Worm (Caenorhabditis elegans) whole organism, young adult: Measurements from ENCODE around the gene ZK1307.2.
A peak's percentile ranks its signal among the peaks of the same experiment; 100 is the strongest.

Experiments used
- B0035.1 ChIP-seq: sonication (generic microtip); optimal IDR thresholded peaks from 2 replicates; lab custom pipeline; 2016; ENCODE audit warnings: missing genetic modification characterization, mild to moderate bottlenecking, missing compliant biosample characterization, missing genotype, missing genetic modification reagents
- C06A6.2 ChIP-seq: fragments of 200-800 bp; sonication (Bioruptor generic); conservative IDR thresholded peaks from 2 replicates; pipeline ENCODE4 v1.3.6; 2022; ENCODE audit warnings: missing genetic modification characterization, missing compliant biosample characterization
- D2030.7 ChIP-seq: fragments of 200-800 bp; sonication (Bioruptor generic); IDR thresholded peaks from 2 replicates; pipeline ENCODE4 v1.3.6; 2022; ENCODE audit warnings: missing genetic modification reagents, missing genetic modification characterization, missing compliant biosample characterization
- K12H6.12 ChIP-seq: fragments of 200-800 bp; sonication (Bioruptor generic); optimal IDR thresholded peaks from 2 replicates; lab custom pipeline; 2018; ENCODE audit warnings: mild to moderate bottlenecking, missing genetic modification characterization, missing compliant biosample characterization
- Y67H2A.10 ChIP-seq: fragments of 200-800 bp; sonication (Bioruptor generic); conservative IDR thresholded peaks from 2 replicates; pipeline ENCODE4 v1.3.6; 2022; ENCODE audit warnings: missing genetic modification reagents, missing genetic modification characterization, missing compliant biosample characterization
- Y79H2A.3 ChIP-seq: fragments of 200-800 bp; sonication (Bioruptor generic); conservative IDR thresholded peaks from 2 replicates; pipeline ENCODE4 v1.3.6; 2022; ENCODE audit warnings: missing genetic modification reagents, missing genetic modification characterization, missing compliant biosample characterization
- Y95B8A.8 ChIP-seq: fragments of 200-800 bp; sonication (Bioruptor generic); IDR thresholded peaks from 2 replicates; pipeline ENCODE4 v1.3.6; 2022; ENCODE audit warnings: missing genetic modification reagents, missing genetic modification characterization, missing compliant biosample characterization
- aptf-2 ChIP-seq: fragments of 200-800 bp; sonication (Bioruptor generic); conservative IDR thresholded peaks from 2 replicates; pipeline ENCODE4 v1.3.6; 2022; ENCODE audit warnings: missing genetic modification reagents, missing genetic modification characterization, missing compliant biosample characterization
- athp-1 ChIP-seq: sonication (generic microtip); optimal IDR thresholded peaks from 2 replicates; lab custom pipeline; 2017; ENCODE audit warnings: mild to moderate bottlenecking, missing genetic modification characterization, missing compliant biosample characterization
- cebp-1 ChIP-seq, 2 experiments: fragments of 200-800 bp in 1 of 2; sonication (Bioruptor generic) in 1 of 2; sonication (generic microtip) in 1 of 2; IDR thresholded peaks in 1 of 2; optimal IDR thresholded peaks in 1 of 2; 2 replicates each; pipeline versions ENCODE4 v1.3.6 to Lab custom; 2017 to 2022; ENCODE audit warnings: missing compliant biosample characterization in 2 of 2, missing genetic modification characterization in 2 of 2, mild to moderate bottlenecking in 1 of 2, missing genetic modification reagents in 1 of 2, moderate library complexity in 1 of 2
- cebp-2 ChIP-seq: fragments of 200-800 bp; sonication (Bioruptor generic); IDR thresholded peaks from 2 replicates; pipeline ENCODE4 v1.3.6; 2022; ENCODE audit warnings: missing genetic modification characterization, missing compliant biosample characterization
- ceh-100 ChIP-seq: fragments of 200-800 bp; sonication (Bioruptor generic); IDR thresholded peaks from 2 replicates; pipeline ENCODE4 v1.3.6; 2022; ENCODE audit warnings: missing genetic modification reagents, missing genetic modification characterization, missing compliant biosample characterization
- ceh-79 ChIP-seq: sonication (generic microtip); optimal IDR thresholded peaks from 2 replicates; lab custom pipeline; 2017; ENCODE audit warnings: mild to moderate bottlenecking, missing genetic modification characterization, missing compliant biosample characterization
- dpff-1 ChIP-seq: sonication (generic microtip); optimal IDR thresholded peaks from 2 replicates; lab custom pipeline; 2017; ENCODE audit warnings: mild to moderate bottlenecking, missing genetic modification characterization, missing compliant biosample characterization
- dpl-1 ChIP-seq: fragments of 150-350 bp; optimal IDR thresholded peaks from 2 replicates; lab custom pipeline; 2014; ENCODE audit warnings: missing biosample characterization, missing genetic modification reagents, missing genetic modification characterization
- efl-1 ChIP-seq: fragments of 150-350 bp; optimal IDR thresholded peaks from 2 replicates; lab custom pipeline; 2014; ENCODE audit warnings: missing biosample characterization, missing genetic modification reagents, missing genetic modification characterization
- hsf-1 ChIP-seq: fragments of 200-800 bp; sonication (Bioruptor generic); IDR thresholded peaks from 2 replicates; pipeline ENCODE4 v1.3.6; 2022; ENCODE audit warnings: missing genetic modification reagents, missing genetic modification characterization, missing compliant biosample characterization
- lin-35 ChIP-seq, 3 experiments: fragments of 150-350 bp in 2 of 3; sonication (generic microtip) in 1 of 3; optimal IDR thresholded peaks; 2 replicates each; lab custom pipeline; 2014 to 2018; ENCODE audit warnings: missing biosample characterization in 3 of 3, missing genetic modification characterization in 3 of 3, missing genetic modification reagents in 3 of 3
- lin-54 ChIP-seq: fragments of 200-800 bp; sonication (Bioruptor generic); optimal IDR thresholded peaks from 2 replicates; lab custom pipeline; 2018; ENCODE audit warnings: mild to moderate bottlenecking, missing genetic modification characterization, missing compliant biosample characterization
- madf-3 ChIP-seq: fragments of 200-800 bp; sonication (Bioruptor generic); IDR thresholded peaks from 2 replicates; pipeline ENCODE4 v1.3.6; 2022; ENCODE audit warnings: missing genetic modification reagents, missing genetic modification characterization, missing compliant biosample characterization
- madf-6 ChIP-seq: fragments of 200-800 bp; sonication (Bioruptor generic); IDR thresholded peaks from 2 replicates; pipeline ENCODE4 v1.3.6; 2022; ENCODE audit warnings: missing genetic modification reagents, missing genetic modification characterization, missing compliant biosample characterization
- madf-8 ChIP-seq: fragments of 200-800 bp; sonication (Bioruptor generic); conservative IDR thresholded peaks from 2 replicates; pipeline ENCODE4 v1.3.6; 2022; ENCODE audit warnings: missing genetic modification reagents, missing genetic modification characterization, missing compliant biosample characterization
- nfya-1 ChIP-seq: sonication (generic microtip); optimal IDR thresholded peaks from 2 replicates; lab custom pipeline; 2017; ENCODE audit warnings: antibody characterized with exemption, missing compliant biosample characterization, missing genetic modification characterization, borderline replicate concordance; ENCODE audit not compliant: insufficient read depth
- nfyb-1 ChIP-seq: fragments of 200-800 bp; sonication (Bioruptor generic); IDR thresholded peaks from 2 replicates; pipeline ENCODE4 v1.3.6; 2022; ENCODE audit warnings: missing genetic modification reagents, missing genetic modification characterization, missing compliant biosample characterization
- nhr-120 ChIP-seq: fragments of 200-800 bp; sonication (Bioruptor generic); IDR thresholded peaks from 2 replicates; pipeline ENCODE4 v1.3.6; 2022; ENCODE audit warnings: missing genetic modification characterization, missing compliant biosample characterization
- nhr-80 ChIP-seq: sonication (generic microtip); optimal IDR thresholded peaks from 2 replicates; lab custom pipeline; 2016; ENCODE audit warnings: missing genetic modification characterization, missing compliant biosample characterization
- rcor-1 ChIP-seq: fragments of 200-800 bp; sonication (Bioruptor generic); IDR thresholded peaks from 2 replicates; pipeline ENCODE4 v1.3.6; 2022; ENCODE audit warnings: missing genetic modification reagents, missing genetic modification characterization, missing compliant biosample characterization
- rec-8 ChIP-seq, 2 experiments: sonication (generic microtip); optimal IDR thresholded peaks; 2 replicates each; lab custom pipeline; 2016; ENCODE audit warnings: mild to moderate bottlenecking in 2 of 2, missing genetic modification characterization in 2 of 2, missing genetic modification reagents in 2 of 2, missing genotype in 2 of 2, missing biosample characterization in 1 of 2, missing compliant biosample characterization in 1 of 2, moderate library complexity in 1 of 2
- rpc-1 ChIP-seq, 2 experiments: fragments of 150-350 bp in 1 of 2; sonication (generic microtip) in 1 of 2; optimal IDR thresholded peaks; 2 replicates each; lab custom pipeline; 2014 to 2018; ENCODE audit warnings: missing biosample characterization in 1 of 2, missing genetic modification characterization in 1 of 2, missing genetic modification reagents in 1 of 2, missing genotype in 1 of 2
- snpc-1.1 ChIP-seq: sonication (generic microtip); optimal IDR thresholded peaks from 2 replicates; lab custom pipeline; 2017; ENCODE audit warnings: missing genetic modification characterization, mild to moderate bottlenecking, missing compliant biosample characterization, antibody characterized with exemption, moderate library complexity, missing genotype, missing genetic modification reagents; ENCODE audit not compliant: insufficient read depth
- tbx-9 ChIP-seq: sonication (generic microtip); optimal IDR thresholded peaks from 2 replicates; lab custom pipeline; 2016; ENCODE audit warnings: borderline replicate concordance, missing genetic modification characterization, inconsistent platforms, missing compliant biosample characterization
- ztf-6 ChIP-seq: fragments of 200-800 bp; sonication (Bioruptor generic); IDR thresholded peaks from 2 replicates; pipeline ENCODE4 v1.3.6; 2022; ENCODE audit warnings: missing genetic modification reagents, missing genetic modification characterization, missing compliant biosample characterization

Gene ZK1307.2

DNA sequence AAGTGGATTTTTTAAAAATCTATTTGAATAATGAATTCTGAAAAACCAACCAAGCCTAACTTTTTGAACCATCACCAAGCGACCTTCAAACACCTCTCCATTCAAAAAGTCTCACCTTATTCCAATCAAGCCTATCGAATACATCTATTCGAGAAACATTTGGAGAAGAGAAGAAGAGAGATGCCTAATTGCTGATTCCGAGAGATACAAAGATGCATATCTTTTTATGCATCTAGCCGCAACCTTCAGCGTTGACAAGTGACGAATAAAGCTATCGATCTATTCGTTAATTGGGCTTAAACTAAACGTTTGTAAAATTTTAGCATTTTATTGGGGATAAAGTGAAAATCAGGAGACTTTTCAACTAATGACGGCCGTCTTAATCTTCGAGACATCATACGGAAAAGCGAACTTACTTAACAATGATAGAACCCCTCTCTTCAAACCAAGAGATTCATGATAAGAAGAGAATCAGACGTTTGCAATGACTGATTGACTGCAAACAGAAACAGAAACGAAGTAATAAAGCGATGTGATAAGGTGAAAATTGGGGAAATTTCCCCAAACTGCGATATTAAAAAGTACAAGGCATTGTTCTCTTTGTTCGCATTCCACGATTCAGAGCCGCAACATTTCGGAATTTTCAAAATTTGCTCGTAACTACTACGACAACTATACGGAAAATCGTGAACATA, 8.7 kb downstream of the ZK1307.2 start:
- 0 out of 2 replicates have a peak, but pooled peaks have one; percentile 31 for TF ChIP-seq madf-6
- TF ChIP-seq nhr-80 (tag; lab: Kevin White, UChicago), result peak; percentile 50
- TF ChIP-seq nhr-120, result no peak

DNA sequence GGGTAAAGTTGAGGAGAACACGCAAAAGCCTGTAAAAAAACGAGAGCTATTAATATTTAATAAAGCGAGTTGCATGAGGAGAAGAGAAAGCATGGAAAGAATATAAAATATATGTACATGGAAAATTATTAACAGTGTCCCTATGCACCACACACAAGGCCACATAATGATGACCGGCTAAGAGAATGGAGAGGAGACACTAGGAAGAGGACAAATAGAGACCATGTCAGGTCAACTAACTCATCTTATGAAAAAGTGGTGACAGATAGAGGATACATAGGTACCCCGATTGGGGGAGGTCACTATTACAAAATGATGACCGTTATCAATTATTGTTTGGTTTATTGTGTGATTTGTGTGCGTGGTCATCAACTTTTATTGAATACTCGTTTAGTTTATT, 9.3 kb downstream of the ZK1307.2 start, which contains the start of gene fzr-1:
TSS of gene fzr-1 (minus strand) at position 29 of the 400 bp plus-strand sequence.
- no peak for TF ChIP-seq cebp-2 (GFP tag; lab: Robert Waterston, UW)
- TF ChIP-seq rec-8 (tag; optimal IDR thresholded peaks at IDR 0.05; lab: Kevin White, UChicago), result no peak
- no peak for TF ChIP-seq cebp-1 (GFP tag; IDR thresholded peaks at IDR 0.05; lab: Robert Waterston, UW)
- no peak for TF ChIP-seq cebp-1 (tag; optimal IDR thresholded peaks at IDR 0.05; lab: Kevin White, UChicago)
- TF ChIP-seq madf-3 (GFP tag; lab: Robert Waterston, UW), result no peak
- no peak for TF ChIP-seq snpc-1.1 (tag; lab: Kevin White, UChicago)
- TF ChIP-seq hsf-1 (GFP tag; lab: Robert Waterston, UW), result no peak
- TF ChIP-seq lin-54 (GFP tag; lab: Kevin White, UChicago), result no peak
- TF ChIP-seq K12H6.12, result no peak
- TF ChIP-seq rpc-1 (optimal IDR thresholded peaks at IDR 0.05; lab: Kevin White, UChicago), result no peak
- TF ChIP-seq rpc-1 (tag; optimal IDR thresholded peaks at IDR 0.05; lab: Kevin White, UChicago), result no peak
- TF ChIP-seq ztf-6 (GFP tag; lab: Robert Waterston, UW), result no peak
- no peak for TF ChIP-seq dpl-1 (GFP tag; lab: Kevin White, UChicago)
- TF ChIP-seq B0035.1 (tag; lab: Kevin White, UChicago), result no peak

DNA sequence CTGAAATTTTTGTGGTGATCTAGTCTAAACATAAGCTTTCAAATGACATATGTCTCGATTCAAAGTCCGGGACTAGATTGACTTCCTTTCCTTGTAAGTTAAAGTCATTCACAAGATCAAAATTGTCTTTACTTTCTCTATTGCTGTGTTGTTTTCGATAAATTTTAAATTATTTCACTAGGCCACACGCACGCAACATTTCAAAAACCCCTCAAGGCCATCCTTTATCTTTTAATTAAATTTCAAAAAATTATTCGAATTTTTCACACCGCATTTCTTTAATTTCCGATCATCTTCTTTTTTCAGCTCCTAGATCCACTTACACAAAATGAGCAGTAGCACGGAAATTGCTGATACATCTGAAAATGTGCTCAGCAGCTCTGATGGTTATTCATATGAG, 17.5 kb downstream of the ZK1307.2 start, which contains the start of gene ZK1307.7:
TSS of gene ZK1307.7 (plus strand) at position 301 of the 400 bp plus-strand sequence.
- TF ChIP-seq cebp-1 (GFP tag; IDR thresholded peaks at IDR 0.05; lab: Robert Waterston, UW) (no peak), cebp-1 (tag; optimal IDR thresholded peaks at IDR 0.05; lab: Kevin White, UChicago) (no peak), aptf-2 (GFP tag; lab: Robert Waterston, UW) (no peak), Y79H2A.3 (no peak), madf-8 (GFP tag; lab: Robert Waterston, UW) (no peak), dpff-1 (tag; lab: Kevin White, UChicago) (no peak), nfya-1 (tag; lab: Kevin White, UChicago) (no peak), ceh-79 (tag; lab: Kevin White, UChicago) (no peak), Y95B8A.8 (no peak), lin-54 (GFP tag; lab: Kevin White, UChicago) (no peak), nfyb-1 (GFP tag; lab: Robert Waterston, UW) (no peak), athp-1 (tag; lab: Kevin White, UChicago) (no peak), Y67H2A.10 (no peak), C06A6.2 (GFP tag; lab: Robert Waterston, UW) (no peak), ceh-100 (GFP tag; lab: Robert Waterston, UW) (no peak), tbx-9 (tag; lab: Kevin White, UChicago) (no peak), efl-1 (no peak), rec-8 (tag; optimal IDR thresholded peaks at IDR 0.05; lab: Kevin White, UChicago) (no peak), lin-35 (GFP tag; optimal IDR thresholded peaks at IDR 0.05; lab: Kevin White, UChicago) (no peak), D2030.7 (no peak), rcor-1 (no peak)
